Worm (Caenorhabditis elegans): ENCODE results near the gene K01G5.10.
A peak's percentile ranks its signal among the peaks of the same experiment; 100 is the strongest.

K01G5.10 gene

ce11 chrIII:10746406-10746807 is 11.9 kb downstream of the K01G5.10 start:
- TF ChIP-seq ztf-23 (GFP tag; IDR thresholded peaks at IDR 0.05) (no peak), flt-1 (GFP tag; IDR thresholded peaks at IDR 0.05) (no peak), klf-2 (GFP tag; conservative IDR thresholded peaks at IDR 0.05) (no peak), med-1 (GFP tag; optimal IDR thresholded peaks at IDR 0.05; ENCODE audit: insufficient read depth) (no peak), cog-1 (tag; optimal IDR thresholded peaks at IDR 0.05) (no peak)

ce11 chrIII:10742382-10742860 is 15.9 kb downstream of the K01G5.10 start, which contains the start of the genes tbb-1 and rib-2:
tbb-1 (minus strand) TSS chrIII:10742432.
rib-2 (plus strand) TSS chrIII:10742810.
- TF ChIP-seq ref-1 (GFP tag; conservative IDR thresholded peaks at IDR 0.05) (no peak), ztf-23 (GFP tag; IDR thresholded peaks at IDR 0.05) (peak; percentile 97)

ce11 chrIII:10740518-10740917 is 17.8 kb downstream of the K01G5.10 start, which contains the start of gene K01G5.8:
K01G5.8 (minus strand) TSS chrIII:10740772.
- no peak for TF ChIP-seq T22C8.4 (GFP tag; IDR thresholded peaks at IDR 0.05)
- no peak for TF ChIP-seq tab-1 (GFP tag; IDR thresholded peaks at IDR 0.05)
- no peak for TF ChIP-seq flt-1 (GFP tag; IDR thresholded peaks at IDR 0.05)
- no peak for TF ChIP-seq klf-2 (GFP tag; conservative IDR thresholded peaks at IDR 0.05)
- no peak for TF ChIP-seq med-1 (GFP tag; optimal IDR thresholded peaks at IDR 0.05; ENCODE audit: insufficient read depth)
- no peak for TF ChIP-seq ref-1 (GFP tag; conservative IDR thresholded peaks at IDR 0.05)
- no peak for TF ChIP-seq ztf-29 (GFP tag; IDR thresholded peaks at IDR 0.05)
- no peak for TF ChIP-seq cog-1 (tag; optimal IDR thresholded peaks at IDR 0.05)
- TF ChIP-seq ztf-23 (GFP tag; IDR thresholded peaks at IDR 0.05) = no peak

ce11 chrIII:10739902-10740301 is 18.4 kb downstream of the K01G5.10 start:
- TF ChIP-seq med-1 (GFP tag; optimal IDR thresholded peaks at IDR 0.05; ENCODE audit: insufficient read depth) (no peak), flt-1 (GFP tag; IDR thresholded peaks at IDR 0.05) (0 out of 2 replicates have a peak, but pooled peaks have one; percentile 51), tab-1 (GFP tag; IDR thresholded peaks at IDR 0.05) (no peak), T22C8.4 (GFP tag; IDR thresholded peaks at IDR 0.05) (no peak), cog-1 (tag; optimal IDR thresholded peaks at IDR 0.05) (no peak), ztf-29 (GFP tag; IDR thresholded peaks at IDR 0.05) (no peak), klf-2 (GFP tag; conservative IDR thresholded peaks at IDR 0.05) (no peak), ref-1 (GFP tag; conservative IDR thresholded peaks at IDR 0.05) (no peak), ztf-23 (GFP tag; IDR thresholded peaks at IDR 0.05) (peak; percentile 83)

- TF ChIP-seq tab-1 (GFP tag; IDR thresholded peaks at IDR 0.05) (no peak), klf-2 (GFP tag; conservative IDR thresholded peaks at IDR 0.05) (no peak), cog-1 (tag; optimal IDR thresholded peaks at IDR 0.05) (no peak), T22C8.4 (GFP tag; IDR thresholded peaks at IDR 0.05) (no peak), ztf-23 (GFP tag; IDR thresholded peaks at IDR 0.05) (no peak), ref-1 (GFP tag; conservative IDR thresholded peaks at IDR 0.05) (no peak), flt-1 (GFP tag; IDR thresholded peaks at IDR 0.05) (no peak), ztf-29 (GFP tag; IDR thresholded peaks at IDR 0.05) (no peak), med-1 (GFP tag; optimal IDR thresholded peaks at IDR 0.05; ENCODE audit: insufficient read depth) (no peak)
Observed at ce11 chrIII:10739455-10739854, 18.9 kb downstream of the K01G5.10 start, which contains the start of gene smap-1. smap-1 (minus strand) TSS chrIII:10739792.

- TF ChIP-seq flt-1 (GFP tag; IDR thresholded peaks at IDR 0.05) = no peak
- no peak for TF ChIP-seq ref-1 (GFP tag; conservative IDR thresholded peaks at IDR 0.05)
- TF ChIP-seq ztf-29 (GFP tag; IDR thresholded peaks at IDR 0.05) = no peak
Observed at ce11 chrIII:10738081-10738480, 20.2 kb downstream of the K01G5.10 start.

- no peak for TF ChIP-seq flt-1 (GFP tag; IDR thresholded peaks at IDR 0.05)
- TF ChIP-seq T22C8.4 (GFP tag; IDR thresholded peaks at IDR 0.05) = no peak
- no peak for TF ChIP-seq med-1 (GFP tag; optimal IDR thresholded peaks at IDR 0.05; ENCODE audit: insufficient read depth)
- no peak for TF ChIP-seq tab-1 (GFP tag; IDR thresholded peaks at IDR 0.05)
- no peak for TF ChIP-seq ref-1 (GFP tag; conservative IDR thresholded peaks at IDR 0.05)
- TF ChIP-seq ztf-29 (GFP tag; IDR thresholded peaks at IDR 0.05) = no peak
- no peak for TF ChIP-seq ztf-23 (GFP tag; IDR thresholded peaks at IDR 0.05)
- TF ChIP-seq cog-1 (tag; optimal IDR thresholded peaks at IDR 0.05) = no peak
- no peak for TF ChIP-seq klf-2 (GFP tag; conservative IDR thresholded peaks at IDR 0.05)
Observed at ce11 chrIII:10736322-10736985, 21.9 kb downstream of the K01G5.10 start.

- TF ChIP-seq T22C8.4 (GFP tag; IDR thresholded peaks at IDR 0.05) = no peak
- TF ChIP-seq ztf-29 (GFP tag; IDR thresholded peaks at IDR 0.05) = no peak
- TF ChIP-seq med-1 (GFP tag; optimal IDR thresholded peaks at IDR 0.05; ENCODE audit: insufficient read depth) = no peak
- no peak for TF ChIP-seq flt-1 (GFP tag; IDR thresholded peaks at IDR 0.05)
- no peak for TF ChIP-seq ztf-23 (GFP tag; IDR thresholded peaks at IDR 0.05)
- no peak for TF ChIP-seq tab-1 (GFP tag; IDR thresholded peaks at IDR 0.05)
- no peak for TF ChIP-seq ref-1 (GFP tag; conservative IDR thresholded peaks at IDR 0.05)
- TF ChIP-seq klf-2 (GFP tag; conservative IDR thresholded peaks at IDR 0.05) = no peak
- no peak for TF ChIP-seq cog-1 (tag; optimal IDR thresholded peaks at IDR 0.05)
Observed at ce11 chrIII:10734511-10735233, 23.6 kb downstream of the K01G5.10 start.

- TF ChIP-seq T22C8.4 (GFP tag; IDR thresholded peaks at IDR 0.05) (no peak), ztf-29 (GFP tag; IDR thresholded peaks at IDR 0.05) (no peak), tab-1 (GFP tag; IDR thresholded peaks at IDR 0.05) (no peak), ref-1 (GFP tag; conservative IDR thresholded peaks at IDR 0.05) (no peak), ztf-23 (GFP tag; IDR thresholded peaks at IDR 0.05) (no peak), klf-2 (GFP tag; conservative IDR thresholded peaks at IDR 0.05) (no peak), flt-1 (GFP tag; IDR thresholded peaks at IDR 0.05) (no peak)
Observed at ce11 chrIII:10733300-10733699, 25.0 kb downstream of the K01G5.10 start.

All from whole organism, midembryonic.